Fruit fly (Drosophila melanogaster) whole organism, wandering third instar larva: ENCODE measurements around the gene Desat2.
A peak's percentile ranks its signal among the peaks of the same experiment; 100 is the strongest.
"Not testable (repeated sequence)": the region's sequence is repeated elsewhere in the genome, so short reads cannot be mapped to it uniquely, and the experiment has no call there.

ENCODE experiments used
- Abd-B ChIP-seq: fragments of >200 bp; optimal IDR thresholded peaks from 2 replicates; lab custom pipeline; 2017; ENCODE audit warnings: missing biosample characterization, missing genetic modification characterization
- CG9705 ChIP-seq: fragments of 200-800 bp; sonication (Bioruptor generic); optimal IDR thresholded peaks from 2 replicates; lab custom pipeline; 2018; ENCODE audit warnings: missing biosample characterization, mild to moderate bottlenecking, missing genetic modification characterization
- Dfd ChIP-seq: fragments of >200 bp; optimal IDR thresholded peaks from 2 replicates; lab custom pipeline; 2017; ENCODE audit warnings: missing biosample characterization, missing genetic modification characterization
- Dif ChIP-seq: fragments of 200-275, 200-300 bp; sonication (Bioruptor generic); optimal IDR thresholded peaks from 2 replicates; lab custom pipeline; 2018; ENCODE audit warnings: missing biosample characterization, missing genetic modification characterization; ENCODE audit not compliant: partially characterized antibody
- HLH106 ChIP-seq: fragments of 200-800 bp; optimal IDR thresholded peaks from 3 replicates; lab custom pipeline; 2019; ENCODE audit warnings: missing biosample characterization, mild to moderate bottlenecking, missing genetic modification characterization, moderate library complexity
- Hr83 ChIP-seq: fragments of 200-300 bp; sonication (Bioruptor generic); optimal IDR thresholded peaks from 2 replicates; lab custom pipeline; 2016; ENCODE audit warnings: missing biosample characterization, mild to moderate bottlenecking, missing genetic modification characterization, moderate library complexity; ENCODE audit not compliant: poor library complexity, severe bottlenecking
- Jra ChIP-seq: sonication (Bioruptor generic); optimal IDR thresholded peaks from 2 replicates; lab custom pipeline; 2016; ENCODE audit warnings: missing biosample characterization, missing genetic modification characterization
- Mio ChIP-seq: sonication (Bioruptor generic); optimal IDR thresholded peaks from 2 replicates; lab custom pipeline; 2016; ENCODE audit warnings: missing biosample characterization, missing genetic modification characterization
- Myc ChIP-seq: fragments of >200 bp; optimal IDR thresholded peaks from 2 replicates; lab custom pipeline; 2017
- OdsH ChIP-seq: fragments of 200-800 bp; sonication (Bioruptor generic); optimal IDR thresholded peaks from 2 replicates; lab custom pipeline; 2016; ENCODE audit warnings: missing biosample characterization, mild to moderate bottlenecking, missing genetic modification characterization
- Rel ChIP-seq, 2 experiments: fragments of 200-800 bp; sonication (Bioruptor generic) in 1 of 2; optimal IDR thresholded peaks; 2 replicates in 1 of 2; 3 replicates in 1 of 2; lab custom pipeline; 2016 to 2019; ENCODE audit warnings: mild to moderate bottlenecking in 2 of 2, missing biosample characterization in 2 of 2, missing genetic modification characterization in 2 of 2, moderate library complexity in 1 of 2
- Sp1 ChIP-seq: fragments of 200-800 bp; sonication (Bioruptor generic); optimal IDR thresholded peaks from 3 replicates; lab custom pipeline; 2019; ENCODE audit warnings: missing biosample characterization, mild to moderate bottlenecking, missing genetic modification characterization, moderate library complexity
- Vsx2 ChIP-seq: fragments of 200-300, 225-300 bp; sonication (Bioruptor generic); optimal IDR thresholded peaks from 2 replicates; lab custom pipeline; 2018; ENCODE audit warnings: missing biosample characterization, missing genetic modification characterization; ENCODE audit not compliant: partially characterized antibody
- brk ChIP-seq: fragments of 200-800 bp; sonication (Bioruptor generic); optimal IDR thresholded peaks from 2 replicates; lab custom pipeline; 2016; ENCODE audit warnings: missing biosample characterization, mild to moderate bottlenecking, missing genetic modification characterization
- dl ChIP-seq, 2 experiments: fragments of 175-275, 200-275 bp in 1 of 2; fragments of 200-275 bp in 1 of 2; sonication (Bioruptor generic); optimal IDR thresholded peaks; lab custom pipeline; 2018; ENCODE audit warnings: mild to moderate bottlenecking in 2 of 2, missing biosample characterization in 2 of 2, missing genetic modification characterization in 2 of 2, moderate library complexity in 2 of 2; ENCODE audit not compliant: partially characterized antibody in 2 of 2, insufficient read depth in 1 of 2
- dsf ChIP-seq: sonication (Bioruptor generic); optimal IDR thresholded peaks from 2 replicates; lab custom pipeline; 2016; ENCODE audit warnings: missing biosample characterization, missing genetic modification characterization, borderline replicate concordance
- ey ChIP-seq: fragments of 200-800 bp; sonication (Bioruptor generic); optimal IDR thresholded peaks from 2 replicates; lab custom pipeline; 2016; ENCODE audit warnings: missing biosample characterization, missing genetic modification characterization
- fru ChIP-seq: fragments of 200-800 bp; sonication (Bioruptor generic); optimal IDR thresholded peaks from 3 replicates; lab custom pipeline; 2016; ENCODE audit warnings: missing biosample characterization, mild to moderate bottlenecking, missing genetic modification characterization
- lola ChIP-seq: fragments of >200 bp; optimal IDR thresholded peaks from 2 replicates; lab custom pipeline; 2017; ENCODE audit warnings: missing biosample characterization, missing genetic modification characterization
- pan ChIP-seq: fragments of >200 bp; optimal IDR thresholded peaks from 2 replicates; lab custom pipeline; 2017
- psq ChIP-seq: fragments of 200-800 bp; sonication (Bioruptor generic); optimal IDR thresholded peaks from 3 replicates; lab custom pipeline; 2017; ENCODE audit warnings: missing biosample characterization, mild to moderate bottlenecking, missing genetic modification characterization, moderate library complexity
- sage ChIP-seq: fragments of 200-800 bp; sonication (Bioruptor generic); optimal IDR thresholded peaks from 2 replicates; lab custom pipeline; 2016; ENCODE audit warnings: missing biosample characterization, mild to moderate bottlenecking, missing genetic modification characterization
- usp ChIP-seq: fragments of >200 bp; optimal IDR thresholded peaks from 2 replicates; lab custom pipeline; 2017; ENCODE audit warnings: missing biosample characterization, missing genetic modification characterization

Desat2 gene

DNA sequence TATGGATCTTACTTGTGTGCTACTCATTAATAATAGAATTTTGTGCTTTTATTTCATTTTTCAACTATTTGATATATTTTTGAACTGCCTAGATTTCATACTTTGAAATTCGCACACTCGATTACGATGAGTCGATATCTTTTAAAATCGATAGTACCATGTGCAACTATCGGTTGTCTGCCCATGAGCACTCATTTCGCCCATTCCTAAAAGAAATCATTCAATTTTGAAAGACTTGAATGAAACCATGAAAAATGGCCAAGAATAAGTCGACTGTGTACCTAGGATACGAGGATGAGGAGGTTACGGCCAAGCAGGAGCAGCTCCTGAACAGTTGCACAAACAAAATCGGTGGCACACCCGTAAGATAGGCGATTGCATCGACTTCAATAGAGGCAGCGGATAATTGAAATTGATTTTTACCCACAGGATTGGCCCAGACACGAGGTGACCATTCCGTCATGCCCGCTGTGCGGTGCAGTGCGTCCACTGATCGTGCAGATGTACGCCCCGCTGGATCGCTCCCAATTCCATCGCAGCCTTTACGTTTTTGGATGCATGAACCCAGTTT is 20.4 kb downstream of the Desat2 start, which contains the start of gene trus:
trus (plus strand) TSS at position 204 of the 571 bp plus-strand sequence.
- TF ChIP-seq ey (GFP tag; lab: Kevin White, UChicago): no peak
- no peak for TF ChIP-seq Sp1 (GFP tag; lab: Kevin White, UChicago)
- TF ChIP-seq lola: no peak
- no peak for TF ChIP-seq CG9705 (GFP tag; lab: Kevin White, UChicago)
- no peak for TF ChIP-seq brk (GFP tag; lab: Kevin White, UChicago)
- no peak for TF ChIP-seq Rel (GFP tag; optimal IDR thresholded peaks at IDR 0.05; lab: Kevin White, UChicago)
- TF ChIP-seq Rel (tag; optimal IDR thresholded peaks at IDR 0.05; lab: Kevin White, UChicago): no peak
- no peak for TF ChIP-seq Mio (GFP tag; lab: Kevin White, UChicago)
- TF ChIP-seq HLH106: no peak
- no peak for TF ChIP-seq Dfd (GFP tag; lab: Kevin White, UChicago)
- no peak for TF ChIP-seq psq (GFP tag; lab: Kevin White, UChicago)
- no peak for TF ChIP-seq usp (GFP tag; lab: Kevin White, UChicago)
- no peak for TF ChIP-seq dl (GFP tag; optimal IDR thresholded peaks at IDR 0.05; lab: Kevin White, UChicago; ENCODE audit: insufficient read depth in 1 of 2, partially characterized antibody in 2 of 2)
- no peak for TF ChIP-seq Jra (GFP tag; lab: Kevin White, UChicago)
- no peak for TF ChIP-seq Abd-B (GFP tag; lab: Kevin White, UChicago)
- TF ChIP-seq pan: no peak
- TF ChIP-seq Hr83: no peak

DNA sequence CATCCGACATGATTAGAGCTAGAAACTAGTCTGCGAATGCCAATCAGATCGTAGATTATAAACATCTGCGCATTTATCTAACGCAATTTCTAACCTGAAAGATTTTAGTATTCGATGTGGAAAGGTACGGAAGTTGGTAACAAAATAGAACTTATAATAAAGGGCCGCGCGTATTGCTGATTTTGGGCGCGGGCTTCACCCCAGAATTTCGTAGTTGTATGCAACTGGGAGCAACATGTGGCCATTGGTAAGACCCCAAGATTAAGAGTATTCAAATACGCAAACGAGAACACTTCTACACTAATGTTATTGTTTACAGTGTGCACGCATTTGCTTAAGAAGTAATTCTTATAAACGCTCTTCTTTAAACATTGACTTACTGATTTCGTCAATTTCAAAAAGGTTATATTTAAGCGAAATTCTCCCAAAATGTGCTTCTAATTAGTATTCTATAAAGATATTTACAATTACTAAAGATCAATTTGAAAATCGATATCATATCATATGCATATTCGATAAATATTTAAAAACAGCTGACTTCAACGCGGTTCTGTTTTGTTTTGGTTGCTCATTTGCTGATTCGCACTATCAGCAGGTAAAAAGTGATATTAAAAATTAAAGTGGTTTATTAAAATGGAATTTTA is 24.0 kb downstream of the Desat2 start, which contains the start of the genes CG5961 and Polr3C:
CG5961 (minus strand) TSS at position 416 of the 644 bp plus-strand sequence.
Polr3C (plus strand) TSS at position 536 of the 644 bp plus-strand sequence.
- TF ChIP-seq fru (GFP tag; lab: Kevin White, UChicago): no peak
- TF ChIP-seq lola: no peak
- TF ChIP-seq Rel (GFP tag; optimal IDR thresholded peaks at IDR 0.05; lab: Kevin White, UChicago): no peak
- peak; percentile 11 for TF ChIP-seq Rel (tag; optimal IDR thresholded peaks at IDR 0.05; lab: Kevin White, UChicago)
- peak; percentile 23 for TF ChIP-seq Myc (lab: Kevin White, UChicago)
- peak; percentile 91 for TF ChIP-seq psq (GFP tag; lab: Kevin White, UChicago)

DNA sequence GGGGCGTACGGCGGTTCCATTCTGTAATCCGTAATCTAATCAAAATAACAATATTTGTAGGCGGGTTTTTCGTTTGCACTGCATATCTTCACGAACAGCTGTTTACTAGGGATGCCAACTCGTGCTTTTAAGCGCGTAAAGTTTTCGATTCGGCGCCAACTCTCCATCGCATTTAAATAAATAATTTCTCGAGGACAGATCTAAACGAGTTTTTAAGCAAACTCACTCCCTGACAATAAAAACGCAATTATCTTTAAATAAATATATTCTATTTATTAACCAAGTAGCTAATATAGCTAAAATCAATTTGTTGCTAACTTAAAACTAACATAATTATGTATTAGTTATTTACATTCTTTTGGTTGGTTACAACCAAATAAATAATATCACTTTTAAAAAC is 29.1 kb downstream of the Desat2 start, which contains the start of gene CG5608:
CG5608 (minus strand) TSS at position 101 of the 400 bp plus-strand sequence.
- not testable (repeated sequence) for TF ChIP-seq dsf, sage, OdsH (GFP tag; lab: Kevin White, UChicago)

DNA sequence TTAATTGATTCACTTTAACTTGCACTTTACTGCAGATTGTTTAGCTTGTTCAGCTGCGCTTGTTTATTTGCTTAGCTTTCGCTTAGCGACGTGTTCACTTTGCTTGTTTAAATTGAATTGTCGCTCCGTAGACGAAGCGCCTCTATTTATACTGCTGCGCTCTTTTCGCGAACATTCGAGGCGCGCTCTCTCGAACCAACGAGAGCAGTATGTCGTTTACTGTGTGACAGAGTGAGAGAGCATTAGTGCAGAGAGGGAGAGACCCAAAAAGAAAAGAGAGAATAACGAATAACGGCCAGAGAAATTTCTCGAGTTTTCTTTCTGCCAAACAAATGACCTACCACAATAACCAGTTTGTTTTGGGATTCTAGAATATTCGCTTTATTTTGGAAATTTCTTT is 31.6 kb downstream of the Desat2 start, which contains the start of gene Hsp70Ba:
Hsp70Ba (minus strand) TSS at position 102 of the 400 bp plus-strand sequence.
- not testable (repeated sequence) for TF ChIP-seq Dif; Vsx2; Myc (lab: Kevin White, UChicago)
